Worm (Caenorhabditis elegans) whole organism, L1 larva: ENCODE measurements around the gene Y75D11A.3.
"Not testable (repeated sequence)": the region's sequence is repeated elsewhere in the genome, so short reads cannot be mapped to it uniquely, and the experiment has no call there.

Source experiments
- fos-1 ChIP-seq: fragments of 150-350 bp; optimal IDR thresholded peaks from 2 replicates; lab custom pipeline; 2014; ENCODE audit warnings: missing biosample characterization, missing genetic modification characterization
- pax-3 ChIP-seq: fragments of 200-800 bp; sonication (Bioruptor generic); optimal IDR thresholded peaks from 2 replicates; lab custom pipeline; 2018; ENCODE audit warnings: mild to moderate bottlenecking, missing genetic modification characterization, moderate library complexity, missing compliant biosample characterization
- sox-4 ChIP-seq: sonication (generic microtip); optimal IDR thresholded peaks from 2 replicates; lab custom pipeline; 2016; ENCODE audit warnings: missing genetic modification characterization, missing compliant biosample characterization

Y75D11A.3 gene

ce11 chrX:1696879-1697278 is 49.1 kb downstream of the Y75D11A.3 start, which contains the start of gene C36C9.4:
Gene C36C9.4, minus strand, starts transcription at chrX:1696979.
- TF ChIP-seq pax-3 (tag; lab: Kevin White, UChicago); sox-4 (tag; lab: Kevin White, UChicago); fos-1: not testable (repeated sequence)
- TF ChIP-seq, all 84 proteins: peak for 0; not testable (repeated sequence) for 84
